Fruit fly (Drosophila melanogaster) whole organism, adult: Measurements from ENCODE around the gene Fitm.

Experiments
- CG11617 ChIP-seq: fragments of 200-800 bp; sonication (Bioruptor generic); optimal IDR thresholded peaks from 2 replicates; lab custom pipeline; 2017; ENCODE audit warnings: mild to moderate bottlenecking, missing biosample characterization, missing genetic modification reagents, missing genetic modification characterization
- CG14711 ChIP-seq: fragments of 200-800 bp; sonication (Bioruptor generic); optimal IDR thresholded peaks from 2 replicates; lab custom pipeline; 2018; ENCODE audit warnings: missing biosample characterization, mild to moderate bottlenecking, missing genetic modification characterization, moderate library complexity
- CG1620 ChIP-seq: fragments of 200-800 bp; sonication (Bioruptor generic); optimal IDR thresholded peaks from 2 replicates; lab custom pipeline; 2016; ENCODE audit warnings: missing biosample characterization, missing genetic modification characterization
- CG33017 ChIP-seq: fragments of 200-800 bp; sonication (Bioruptor generic); optimal IDR thresholded peaks from 2 replicates; lab custom pipeline; 2018; ENCODE audit warnings: missing biosample characterization, mild to moderate bottlenecking, missing genetic modification characterization, moderate library complexity
- CG5204 ChIP-seq: fragments of 200-800 bp; sonication (Bioruptor generic); optimal IDR thresholded peaks from 2 replicates; lab custom pipeline; 2016; ENCODE audit warnings: missing biosample characterization, missing genetic modification characterization
- CG7045 ChIP-seq: fragments of 200-800 bp; sonication (Bioruptor generic); optimal IDR thresholded peaks from 2 replicates; lab custom pipeline; 2017; ENCODE audit warnings: missing biosample characterization, mild to moderate bottlenecking, missing genetic modification characterization
- Clk ChIP-seq: fragments of 200-800 bp; sonication (Bioruptor generic); optimal IDR thresholded peaks from 2 replicates; lab custom pipeline; 2017; ENCODE audit warnings: missing biosample characterization, missing genetic modification characterization
- Crg-1 ChIP-seq: fragments of 200-800 bp; sonication (Bioruptor generic); optimal IDR thresholded peaks from 2 replicates; lab custom pipeline; 2016; ENCODE audit warnings: missing biosample characterization, missing genetic modification characterization
- Mnt ChIP-seq: fragments of 200-800 bp; sonication (Bioruptor generic); optimal IDR thresholded peaks from 2 replicates; lab custom pipeline; 2016; ENCODE audit warnings: missing biosample characterization, mild to moderate bottlenecking, missing genetic modification characterization
- bab1 ChIP-seq: fragments of 200-800 bp; sonication (Bioruptor generic); optimal IDR thresholded peaks from 3 replicates; lab custom pipeline; 2019; ENCODE audit warnings: missing biosample characterization, mild to moderate bottlenecking, missing genetic modification characterization, moderate library complexity
- kay ChIP-seq: fragments of 200-800 bp; sonication (Bioruptor generic); peaks from one replicate; lab custom pipeline; 2016; ENCODE audit warnings: missing biosample characterization, missing genetic modification characterization, borderline replicate concordance
- ovo ChIP-seq: fragments of 200-800 bp; sonication (Bioruptor generic); optimal IDR thresholded peaks from 2 replicates; lab custom pipeline; 2016; ENCODE audit warnings: missing biosample characterization, missing genetic modification characterization

DNA sequence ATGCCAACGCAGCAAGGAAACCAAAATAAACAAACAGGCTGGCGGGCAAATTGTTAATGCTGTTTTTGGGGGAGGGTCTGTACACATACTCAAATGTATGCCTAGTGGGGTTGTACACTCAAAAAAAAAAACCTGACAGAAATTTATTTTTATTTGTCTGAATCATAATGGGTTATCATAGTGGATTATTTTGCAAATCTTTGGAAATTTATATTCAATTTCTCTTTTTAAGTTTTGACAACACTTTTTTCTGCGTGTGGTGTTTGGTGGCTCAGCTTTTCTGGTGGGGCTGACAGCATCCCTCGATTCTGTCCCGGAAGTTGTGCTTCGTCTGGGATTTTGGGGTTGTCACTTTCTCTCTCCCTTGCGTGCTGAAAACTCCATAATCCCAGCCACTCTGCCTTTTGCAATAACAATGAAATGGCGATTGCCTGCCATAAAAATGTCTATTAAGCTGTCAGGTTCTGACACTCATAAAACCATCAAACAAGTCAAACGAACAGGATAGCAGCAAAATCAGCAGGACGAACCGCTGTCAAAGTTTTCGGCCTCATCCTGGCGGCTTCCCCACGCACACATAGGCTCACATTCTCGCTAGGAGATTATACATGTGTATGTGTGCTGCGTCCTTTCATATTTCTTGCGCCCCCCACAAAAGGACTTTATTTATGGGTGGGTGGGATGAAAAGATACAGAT is 9.2 kb upstream of the Fitm start:
- TF ChIP-seq Mnt (no peak), CG1620 (no peak), kay (GFP tag; lab: Kevin White, UChicago) (no peak), bab1 (no peak), ovo (GFP tag; lab: Kevin White, UChicago) (no peak), CG5204 (no peak), CG7045 (no peak), CG33017 (no peak), Crg-1 (GFP tag; lab: Kevin White, UChicago) (no peak), CG11617 (no peak), Clk (GFP tag; lab: Kevin White, UChicago) (no peak), CG14711 (tag; lab: Kevin White, UChicago) (no peak)
